Fruit fly (Drosophila melanogaster) whole organism, embryonic: ENCODE results near the gene Gfat2.

Experiments
- Abd-B ChIP-seq: fragments of 200-800 bp; sonication (Bioruptor generic); optimal IDR thresholded peaks from 2 replicates; lab custom pipeline; 2018; ENCODE audit warnings: missing biosample characterization, mild to moderate bottlenecking, missing genetic modification characterization, moderate library complexity
- B-H1 ChIP-seq: fragments of 200-800 bp; sonication (Bioruptor generic); IDR thresholded peaks from 3 replicates; pipeline ENCODE4 v1.3.6; 2022; ENCODE audit warnings: missing biosample characterization, missing genetic modification characterization
- C15 ChIP-seq: fragments of 200-800 bp; sonication (Bioruptor generic); IDR thresholded peaks from 3 replicates; pipeline ENCODE4 v1.3.6; 2022; ENCODE audit warnings: missing biosample characterization, missing genetic modification characterization
- CG10209 ChIP-seq: fragments of 200-800 bp; sonication (Bioruptor generic); optimal IDR thresholded peaks from 3 replicates; lab custom pipeline; 2017; ENCODE audit warnings: missing biosample characterization, mild to moderate bottlenecking, missing genetic modification characterization, missing genetic modification reagents
- CG11085 ChIP-seq: fragments of 200-800 bp; sonication (Bioruptor generic); IDR thresholded peaks from 2 replicates; pipeline ENCODE4 v1.3.6; 2022; ENCODE audit warnings: missing biosample characterization, missing genetic modification characterization
- CG11504 ChIP-seq: fragments of 200-800 bp; sonication (Bioruptor generic); optimal IDR thresholded peaks from 3 replicates; lab custom pipeline; 2019; ENCODE audit warnings: missing biosample characterization, mild to moderate bottlenecking, missing genetic modification characterization, moderate library complexity
- CG12942 ChIP-seq: fragments of 200-800 bp; sonication (Bioruptor generic); optimal IDR thresholded peaks from 3 replicates; lab custom pipeline; 2016; ENCODE audit warnings: missing biosample characterization, missing genetic modification characterization
- CG14860 ChIP-seq: fragments of 200-800 bp; sonication (Bioruptor generic); IDR thresholded peaks from 3 replicates; pipeline ENCODE4 v1.3.6; 2022; ENCODE audit warnings: missing biosample characterization, missing genetic modification characterization; ENCODE audit not compliant: partially characterized antibody
- CG17328 ChIP-seq: fragments of 200-800 bp; sonication (Bioruptor generic); IDR thresholded peaks from 2 replicates; pipeline ENCODE4 v1.3.6; 2022; ENCODE audit warnings: missing biosample characterization, missing genetic modification characterization
- CG18011 ChIP-seq: fragments of 200-800 bp; sonication (Bioruptor generic); optimal IDR thresholded peaks from 2 replicates; lab custom pipeline; 2017; ENCODE audit warnings: missing biosample characterization, missing genetic modification characterization, mild to moderate bottlenecking, moderate library complexity, missing genotype
- CG33557 ChIP-seq: fragments of 200-800 bp; sonication (Bioruptor generic); optimal IDR thresholded peaks from 2 replicates; lab custom pipeline; 2019; ENCODE audit warnings: missing biosample characterization, mild to moderate bottlenecking, missing genetic modification characterization, moderate library complexity
- CG34422 ChIP-seq: fragments of 200-800 bp; sonication (Bioruptor generic); IDR thresholded peaks from 3 replicates; pipeline ENCODE4 v1.3.6; 2022; ENCODE audit warnings: missing biosample characterization, missing genetic modification characterization
- CG4328 ChIP-seq: fragments of 200-800 bp; sonication (Bioruptor generic); optimal IDR thresholded peaks from 3 replicates; lab custom pipeline; 2017; ENCODE audit warnings: missing biosample characterization, missing genetic modification reagents, missing genetic modification characterization
- CG4404 ChIP-seq: fragments of 200-800 bp; sonication (Bioruptor generic); IDR thresholded peaks from 2 replicates; pipeline ENCODE4 v1.3.6; 2022; ENCODE audit warnings: missing biosample characterization, missing genetic modification characterization
- CG5953 ChIP-seq: fragments of 200-800 bp; sonication (Bioruptor generic); IDR thresholded peaks from 2 replicates; pipeline ENCODE4 v1.3.6; 2022; ENCODE audit warnings: missing biosample characterization, missing genetic modification characterization
- CG6254 ChIP-seq: fragments of 200-800 bp; sonication (Bioruptor generic); optimal IDR thresholded peaks from 3 replicates; lab custom pipeline; 2017; ENCODE audit warnings: mild to moderate bottlenecking, missing biosample characterization, missing genetic modification reagents, missing genetic modification characterization
- CG7372 ChIP-seq: fragments of 200-800 bp; sonication (Bioruptor generic); IDR thresholded peaks from 2 replicates; pipeline ENCODE4 v1.3.6; 2022; ENCODE audit warnings: missing biosample characterization, missing genetic modification characterization
- CG7556 ChIP-seq: fragments of 200-800 bp; sonication (Bioruptor generic); optimal IDR thresholded peaks from 2 replicates; lab custom pipeline; 2017; ENCODE audit warnings: missing biosample characterization, mild to moderate bottlenecking, missing genetic modification characterization
- CG7745 ChIP-seq: fragments of 200-800 bp; sonication (Bioruptor generic); optimal IDR thresholded peaks from 2 replicates; lab custom pipeline; 2018; ENCODE audit warnings: missing biosample characterization, mild to moderate bottlenecking, missing genetic modification characterization, moderate library complexity
- CHES-1-like ChIP-seq: fragments of 200-800 bp; sonication (Bioruptor generic); optimal IDR thresholded peaks from 2 replicates; lab custom pipeline; 2016; ENCODE audit warnings: missing biosample characterization, missing genetic modification characterization
- CrebB ChIP-seq: fragments of 200-800 bp; sonication (Bioruptor generic); optimal IDR thresholded peaks from 3 replicates; lab custom pipeline; 2018; ENCODE audit warnings: missing biosample characterization, mild to moderate bottlenecking, missing genetic modification characterization
- Elba2 ChIP-seq: fragments of 200-800 bp; sonication (Bioruptor generic); optimal IDR thresholded peaks from 3 replicates; lab custom pipeline; 2016; ENCODE audit warnings: missing biosample characterization, missing genetic modification characterization
- Hsf ChIP-seq: fragments of 200-800 bp; sonication (Bioruptor generic); optimal IDR thresholded peaks from 3 replicates; lab custom pipeline; 2016; ENCODE audit warnings: missing biosample characterization, missing genetic modification characterization
- Lim3 ChIP-seq: fragments of 200-800 bp; sonication (Bioruptor generic); IDR thresholded peaks from 2 replicates; pipeline ENCODE4 v1.3.6; 2022; ENCODE audit warnings: missing biosample characterization, missing genetic modification characterization
- MESR4 ChIP-seq: fragments of 200-800 bp; sonication (Bioruptor generic); optimal IDR thresholded peaks from 2 replicates; lab custom pipeline; 2018; ENCODE audit warnings: missing biosample characterization, mild to moderate bottlenecking, missing genetic modification characterization, moderate library complexity
- MTF-1 ChIP-seq: fragments of 200-800 bp; sonication (Bioruptor generic); optimal IDR thresholded peaks from 2 replicates; lab custom pipeline; 2018; ENCODE audit warnings: missing biosample characterization, mild to moderate bottlenecking, missing genetic modification characterization, borderline replicate concordance
- NFAT ChIP-seq: fragments of 200-800 bp; sonication (Bioruptor generic); IDR thresholded peaks from 2 replicates; pipeline ENCODE4 v1.3.6; 2022; ENCODE audit warnings: missing biosample characterization, missing genetic modification characterization
- Poxn ChIP-seq: fragments of 200-800 bp; sonication (Bioruptor generic); IDR thresholded peaks from 2 replicates; pipeline ENCODE4 v1.3.6; 2022; ENCODE audit warnings: missing biosample characterization, missing genetic modification characterization
- Side ChIP-seq: fragments of 200-800 bp; sonication (Bioruptor generic); optimal IDR thresholded peaks from 2 replicates; lab custom pipeline; 2016; ENCODE audit warnings: missing biosample characterization, missing genetic modification characterization
- Sox100B ChIP-seq: fragments of 200-800 bp; sonication (Bioruptor generic); optimal IDR thresholded peaks from 3 replicates; lab custom pipeline; 2018; ENCODE audit warnings: missing biosample characterization, mild to moderate bottlenecking, missing genetic modification characterization
- bigmax ChIP-seq: fragments of 200-800 bp; sonication (Bioruptor generic); optimal IDR thresholded peaks from 2 replicates; lab custom pipeline; 2018; ENCODE audit warnings: missing biosample characterization, mild to moderate bottlenecking, missing genetic modification characterization
- chn ChIP-seq: fragments of 200-800 bp; sonication (Bioruptor generic); optimal IDR thresholded peaks from 2 replicates; lab custom pipeline; 2016; ENCODE audit warnings: missing biosample characterization, missing genetic modification characterization
- crol ChIP-seq: fragments of 200-800 bp; sonication (Bioruptor generic); IDR thresholded peaks from 2 replicates; pipeline ENCODE4 v1.3.6; 2022; ENCODE audit warnings: missing biosample characterization, missing genetic modification characterization
- esg ChIP-seq: fragments of 200-800 bp; sonication (Bioruptor generic); conservative IDR thresholded peaks from 2 replicates; pipeline ENCODE4 v1.3.6; 2022; ENCODE audit warnings: missing biosample characterization, missing genetic modification characterization
- ewg ChIP-seq: fragments of 200-800 bp; sonication (Bioruptor generic); optimal IDR thresholded peaks from 3 replicates; lab custom pipeline; 2017; ENCODE audit warnings: mild to moderate bottlenecking, missing biosample characterization, missing genetic modification reagents, missing genetic modification characterization
- fd3F ChIP-seq: fragments of 200-800 bp; sonication (Bioruptor generic); optimal IDR thresholded peaks from 2 replicates; lab custom pipeline; 2018; ENCODE audit warnings: missing biosample characterization, mild to moderate bottlenecking, missing genetic modification characterization, moderate library complexity
- grn ChIP-seq: fragments of 200-800 bp; sonication (Bioruptor generic); optimal IDR thresholded peaks from 3 replicates; lab custom pipeline; 2017; ENCODE audit warnings: missing biosample characterization, missing genetic modification characterization
- gro ChIP-seq: fragments of 200-800 bp; sonication (Bioruptor generic); optimal IDR thresholded peaks from 2 replicates; lab custom pipeline; 2016; ENCODE audit warnings: missing biosample characterization, missing genetic modification characterization
- gsb ChIP-seq: fragments of 200-800 bp; sonication (Bioruptor generic); IDR thresholded peaks from 2 replicates; pipeline ENCODE4 v1.3.6; 2022; ENCODE audit warnings: missing biosample characterization, missing genetic modification characterization
- maf-S ChIP-seq: fragments of 200-800 bp; sonication (Bioruptor generic); optimal IDR thresholded peaks from 2 replicates; lab custom pipeline; 2016; ENCODE audit warnings: missing biosample characterization, missing genetic modification characterization
- mirr ChIP-seq: fragments of 200-800 bp; sonication (Bioruptor generic); optimal IDR thresholded peaks from 3 replicates; lab custom pipeline; 2018; ENCODE audit warnings: missing biosample characterization, mild to moderate bottlenecking, missing genetic modification characterization
- mld ChIP-seq: fragments of 200-800 bp; sonication (Bioruptor generic); IDR thresholded peaks from 3 replicates; pipeline ENCODE4 v1.3.6; 2022; ENCODE audit warnings: missing biosample characterization, missing genetic modification characterization; ENCODE audit not compliant: partially characterized antibody
- ranshi ChIP-seq: fragments of 200-800 bp; sonication (Bioruptor generic); IDR thresholded peaks from 2 replicates; pipeline ENCODE4 v1.3.6; 2022; ENCODE audit warnings: missing biosample characterization, missing genetic modification characterization
- sc ChIP-seq, 3 experiments: fragments of >200 bp in 2 of 3; fragments of 200-800 bp in 1 of 3; sonication (Bioruptor generic) in 1 of 3; optimal IDR thresholded peaks; 2 replicates in 2 of 3; 3 replicates in 1 of 3; lab custom pipeline; 2017; ENCODE audit warnings: mild to moderate bottlenecking in 1 of 3, missing biosample characterization in 1 of 3, missing genetic modification characterization in 1 of 3, missing genetic modification reagents in 1 of 3
- slbo ChIP-seq: fragments of 200-800 bp; sonication (Bioruptor generic); IDR thresholded peaks from 2 replicates; pipeline ENCODE4 v1.3.6; 2022; ENCODE audit warnings: missing biosample characterization, missing genetic modification characterization
- ttk ChIP-seq: fragments of 200-800 bp; sonication (Bioruptor generic); IDR thresholded peaks from 2 replicates; pipeline ENCODE4 v2.1.2; 2022; ENCODE audit warnings: missing biosample characterization, missing genetic modification characterization
- twi ChIP-seq: fragments of 200-800 bp; optimal IDR thresholded peaks from 2 replicates; lab custom pipeline; 2019; ENCODE audit warnings: missing biosample characterization, mild to moderate bottlenecking, missing genetic modification characterization, moderate library complexity

The Gfat2 gene

DNA sequence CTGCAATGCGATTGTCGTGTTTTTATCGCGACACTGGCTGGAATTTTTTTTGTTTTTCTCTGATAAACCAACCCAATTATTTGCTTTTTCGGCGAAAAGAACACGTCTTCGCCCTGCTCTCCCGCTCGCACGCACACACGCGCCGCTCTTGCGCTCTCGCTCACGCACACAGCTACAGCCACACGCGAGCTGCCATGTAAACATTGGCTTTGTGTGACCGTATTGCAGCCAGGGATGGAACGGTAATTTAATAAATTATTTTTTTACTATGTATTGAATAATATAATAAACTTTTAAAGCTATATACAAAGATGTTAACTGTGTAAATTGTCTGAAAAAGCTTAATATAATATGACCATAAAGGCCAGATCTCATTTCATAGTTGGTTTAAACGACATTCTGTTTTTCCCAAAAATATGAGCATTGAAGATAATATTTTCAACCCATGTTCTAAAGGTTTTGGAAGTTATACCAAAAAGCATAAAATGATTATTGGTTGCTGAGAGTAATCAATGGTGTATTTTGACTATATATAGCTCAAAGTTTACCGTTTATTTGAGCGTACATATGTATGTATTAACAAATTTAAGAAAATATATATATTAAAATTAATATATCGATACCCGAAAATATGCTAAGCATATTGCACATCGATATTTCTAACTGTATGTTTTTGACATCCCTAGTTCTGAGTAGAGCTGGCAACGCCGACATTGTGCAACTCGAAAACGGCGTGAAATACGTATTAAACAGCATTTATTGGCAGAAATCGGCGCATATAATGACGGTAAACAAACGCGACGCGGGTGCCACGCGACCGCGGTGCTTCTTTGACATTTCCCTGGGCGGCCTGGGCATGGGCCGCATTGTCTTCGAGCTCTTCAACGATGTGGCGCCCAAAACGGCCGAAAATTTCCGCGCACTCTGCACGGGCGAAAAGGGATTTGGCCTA lies at the start of gene Gfat2, which contains the start of gene Moca-cyp (continued):
- TF ChIP-seq Abd-B (GFP tag; lab: Kevin White, UChicago) (peak; percentile 56), Elba2 (GFP tag; lab: Kevin White, UChicago) (peak; percentile 19), B-H1 (GFP tag; lab: Robert Waterston, UW) (peak; percentile 60), MESR4 (GFP tag; lab: Kevin White, UChicago) (peak; percentile 67), CG18011 (GFP tag; lab: Kevin White, UChicago) (peak; percentile 35), CG6254 (GFP tag; lab: Kevin White, UChicago) (peak; percentile 54), Lim3 (no peak), Hsf (GFP tag; lab: Kevin White, UChicago) (peak; percentile 23), ewg (GFP tag; lab: Kevin White, UChicago) (peak; percentile 53), mirr (peak; percentile 51), gro (GFP tag; lab: Kevin White, UChicago) (peak; percentile 34), ranshi (GFP tag; lab: Robert Waterston, UW) (peak; percentile 60), CG5953 (GFP tag; lab: Robert Waterston, UW) (0 out of 2 replicates have a peak, but pooled peaks have one; percentile 26), NFAT (GFP tag; lab: Robert Waterston, UW) (peak; percentile 83), CG4404 (GFP tag; lab: Robert Waterston, UW) (peak; percentile 40; the same call in 1 of the 2 replicates), maf-S (GFP tag; lab: Kevin White, UChicago) (no peak), crol (GFP tag; lab: Robert Waterston, UW) (peak; percentile 49; the same call in 1 of the 2 replicates), C15 (GFP tag; lab: Robert Waterston, UW) (no peak), gsb (no peak), CG12942 (GFP tag; lab: Kevin White, UChicago) (peak; percentile 8), CG11085 (peak; percentile 45; the same call in 1 of the 2 replicates), CG17328 (GFP tag; lab: Robert Waterston, UW) (peak; percentile 49), CG11504 (tag; lab: Kevin White, UChicago) (peak; percentile 74), CG7372 (GFP tag; lab: Robert Waterston, UW) (peak; percentile 47; the same call in 1 of the 2 replicates), fd3F (GFP tag; lab: Kevin White, UChicago) (peak; percentile 58), ttk (peak; percentile 41), esg (GFP tag; lab: Robert Waterston, UW) (no peak), mld (GFP tag; lab: Robert Waterston, UW) (0 out of 3 replicates have a peak, but pooled peaks have one; percentile 39), CG7745 (peak; percentile 22), sc (optimal IDR thresholded peaks at IDR 0.05; lab: Kevin White, UChicago) (no peak), sc (GFP tag; optimal IDR thresholded peaks at IDR 0.05; lab: Kevin White, UChicago) (peak; percentile 56), CrebB (tag; lab: Kevin White, UChicago) (peak; percentile 46), chn (GFP tag; lab: Kevin White, UChicago) (peak; percentile 37), Sox100B (GFP tag; lab: Kevin White, UChicago) (peak; percentile 61), CG14860 (GFP tag; lab: Robert Waterston, UW) (peak; percentile 52; the same call in 2 of the 3 replicates), slbo (GFP tag; lab: Robert Waterston, UW) (peak; percentile 73), Side (no peak), CG33557 (GFP tag; lab: Kevin White, UChicago) (peak; percentile 51), CG4328 (peak; percentile 37), CG34422 (GFP tag; lab: Robert Waterston, UW) (peak; percentile 85), MTF-1 (GFP tag; lab: Kevin White, UChicago) (peak; percentile 71), twi (tag; lab: Kevin White, UChicago) (peak; percentile 52), CHES-1-like (GFP tag; lab: Kevin White, UChicago) (peak; percentile 31), Poxn (GFP tag; lab: Robert Waterston, UW) (no peak), CG7556 (GFP tag; lab: Kevin White, UChicago) (peak; percentile 44), CG10209 (GFP tag; lab: Kevin White, UChicago) (peak; percentile 73), grn (GFP tag; lab: Kevin White, UChicago) (no peak), bigmax (peak; percentile 33)
